Fruit fly (Drosophila melanogaster) whole organism, pupa: Measurements from ENCODE around the gene CG46312.
A peak's percentile ranks its signal among the peaks of the same experiment; 100 is the strongest.

Source experiments
- CG12605 ChIP-seq: fragments of 200-800 bp; sonication (Bioruptor generic); IDR thresholded peaks from 2 replicates; pipeline ENCODE4 v1.3.6; 2022; ENCODE audit warnings: missing biosample characterization, missing genetic modification characterization
- CG13204 ChIP-seq: fragments of 200-800 bp; sonication (Bioruptor generic); optimal IDR thresholded peaks from 2 replicates; lab custom pipeline; 2018; ENCODE audit warnings: missing biosample characterization, mild to moderate bottlenecking, missing genetic modification characterization, moderate library complexity
- CG14655 ChIP-seq: fragments of 200-800 bp; sonication (Bioruptor generic); optimal IDR thresholded peaks from 3 replicates; lab custom pipeline; 2017; ENCODE audit warnings: mild to moderate bottlenecking, missing biosample characterization, missing genetic modification reagents, missing genetic modification characterization
- CG15710 ChIP-seq: fragments of 200-800 bp; sonication (Bioruptor generic); optimal IDR thresholded peaks from 2 replicates; lab custom pipeline; 2018; ENCODE audit warnings: missing biosample characterization, mild to moderate bottlenecking, missing genetic modification characterization, moderate library complexity
- CG17806 ChIP-seq: fragments of 200-800 bp; sonication (Bioruptor generic); optimal IDR thresholded peaks from 2 replicates; lab custom pipeline; 2018; ENCODE audit warnings: missing biosample characterization, mild to moderate bottlenecking, missing genetic modification characterization, moderate library complexity
- CG32121 ChIP-seq: fragments of 200-800 bp; sonication (Bioruptor generic); IDR thresholded peaks from 2 replicates; pipeline ENCODE4 v1.3.6; 2022; ENCODE audit warnings: missing biosample characterization, missing genetic modification characterization
- CG34367 ChIP-seq: fragments of 200-800 bp; sonication (Bioruptor generic); optimal IDR thresholded peaks from 2 replicates; lab custom pipeline; 2018; ENCODE audit warnings: missing biosample characterization, mild to moderate bottlenecking, missing genetic modification characterization
- CG4496 ChIP-seq: fragments of 200-800 bp; sonication (Bioruptor generic); IDR thresholded peaks from 3 replicates; pipeline ENCODE4 v1.3.6; 2022; ENCODE audit warnings: missing biosample characterization, missing genetic modification characterization
- CG8159 ChIP-seq: fragments of 200-800 bp; sonication (Bioruptor generic); optimal IDR thresholded peaks from 3 replicates; lab custom pipeline; 2018; ENCODE audit warnings: missing biosample characterization, mild to moderate bottlenecking, missing genetic modification characterization, moderate library complexity
- CG8301 ChIP-seq: fragments of 200-800 bp; sonication (Bioruptor generic); optimal IDR thresholded peaks from 2 replicates; lab custom pipeline; 2018; ENCODE audit warnings: missing biosample characterization, mild to moderate bottlenecking, missing genetic modification characterization
- CG9948 ChIP-seq: fragments of 200-800 bp; sonication (Bioruptor generic); optimal IDR thresholded peaks from 2 replicates; lab custom pipeline; 2018; ENCODE audit warnings: missing biosample characterization, mild to moderate bottlenecking, missing genetic modification characterization, moderate library complexity
- D1 ChIP-seq: fragments of 200-800 bp; sonication (Bioruptor generic); optimal IDR thresholded peaks from 2 replicates; lab custom pipeline; 2018; ENCODE audit warnings: missing biosample characterization, mild to moderate bottlenecking, missing genetic modification characterization, moderate library complexity
- EcR ChIP-seq: fragments of 200-800 bp; sonication (Bioruptor generic); optimal IDR thresholded peaks from 3 replicates; lab custom pipeline; 2019; ENCODE audit warnings: missing biosample characterization, missing genetic modification characterization, mild to moderate bottlenecking, moderate library complexity, missing genetic modification reagents
- Ets98B ChIP-seq: fragments of 200-800 bp; sonication (Bioruptor generic); IDR thresholded peaks from 2 replicates; pipeline ENCODE4 v1.3.6; 2022; ENCODE audit warnings: missing biosample characterization, missing genetic modification characterization
- Pif1A ChIP-seq: fragments of 200-800 bp; sonication (Bioruptor generic); optimal IDR thresholded peaks from 3 replicates; lab custom pipeline; 2016; ENCODE audit warnings: missing biosample characterization, missing genetic modification characterization
- Pif1B ChIP-seq: fragments of 200-800 bp; sonication (Bioruptor generic); optimal IDR thresholded peaks from 3 replicates; lab custom pipeline; 2016; ENCODE audit warnings: missing biosample characterization, missing genetic modification characterization
- Snoo ChIP-seq: fragments of 200-800 bp; sonication (Bioruptor generic); optimal IDR thresholded peaks from 3 replicates; lab custom pipeline; 2017; ENCODE audit warnings: missing biosample characterization, mild to moderate bottlenecking, missing genetic modification characterization, inconsistent platforms
- fd96Ca ChIP-seq: fragments of 200-800 bp; sonication (Bioruptor generic); IDR thresholded peaks from 3 replicates; pipeline ENCODE4 v1.3.6; 2022; ENCODE audit warnings: missing biosample characterization, missing genetic modification characterization
- gl ChIP-seq: fragments of 200-800 bp; sonication (Bioruptor generic); optimal IDR thresholded peaks from 2 replicates; lab custom pipeline; 2018; ENCODE audit warnings: missing biosample characterization, mild to moderate bottlenecking, missing genetic modification characterization
- rn ChIP-seq: fragments of 200-800 bp; sonication (Bioruptor generic); IDR thresholded peaks from 2 replicates; pipeline ENCODE4 v1.3.6; 2022; ENCODE audit warnings: missing biosample characterization, missing genetic modification characterization

The CG46312 gene

dm6 chrX:15969577-15969976 lies 22.2 kb downstream of the CG46312 start:
- TF ChIP-seq rn (GFP tag; lab: Robert Waterston, UW) (no peak), Pif1B (no peak), Snoo (tag; lab: Kevin White, UChicago) (no peak), Pif1A (GFP tag; lab: Kevin White, UChicago) (no peak), gl (tag; lab: Kevin White, UChicago) (no peak), Ets98B (no peak), CG13204 (GFP tag; lab: Kevin White, UChicago) (no peak), CG15710 (tag; lab: Kevin White, UChicago) (no peak), CG17806 (tag; lab: Kevin White, UChicago) (no peak)
- TF ChIP-seq, all 21 proteins: peak for 0

dm6 chrX:15950056-15950455 lies 41.7 kb downstream of the CG46312 start:
- TF ChIP-seq Pif1A (GFP tag; lab: Kevin White, UChicago) (no peak), rn (GFP tag; lab: Robert Waterston, UW) (no peak), CG14655 (GFP tag; lab: Kevin White, UChicago) (no peak), CG15710 (tag; lab: Kevin White, UChicago) (no peak), Pif1B (no peak), CG8301 (tag; lab: Kevin White, UChicago) (no peak), CG9948 (tag; lab: Kevin White, UChicago) (no peak), EcR (no peak), fd96Ca (GFP tag; lab: Robert Waterston, UW) (no peak), CG13204 (GFP tag; lab: Kevin White, UChicago) (no peak), Ets98B (no peak), Snoo (tag; lab: Kevin White, UChicago) (no peak), CG32121 (GFP tag; lab: Robert Waterston, UW) (no peak), CG34367 (tag; lab: Kevin White, UChicago) (no peak), CG8159 (tag; lab: Kevin White, UChicago) (no peak), D1 (tag; lab: Kevin White, UChicago) (no peak), CG4496 (no peak)

- TF ChIP-seq Pif1B (no peak), D1 (tag; lab: Kevin White, UChicago) (peak; percentile 24)
Observed at dm6 chrX:15944735-15945323, 46.9 kb downstream of the CG46312 start, which contains the start of gene Rrp47. Rrp47 (plus strand) TSS chrX:15944897.

dm6 chrX:15941527-15941926 lies 50.2 kb downstream of the CG46312 start:
- no peak for TF ChIP-seq CG13204 (GFP tag; lab: Kevin White, UChicago)
- TF ChIP-seq gl (tag; lab: Kevin White, UChicago): no peak
- no peak for TF ChIP-seq fd96Ca (GFP tag; lab: Robert Waterston, UW)
- TF ChIP-seq Pif1B: no peak
- TF ChIP-seq CG32121 (GFP tag; lab: Robert Waterston, UW): no peak
- no peak for TF ChIP-seq EcR

dm6 chrX:15940956-15941246 lies 50.9 kb downstream of the CG46312 start, which contains the start of gene CG8924:
CG8924 (plus strand) TSS chrX:15941077.
- TF ChIP-seq gl (tag; lab: Kevin White, UChicago) (no peak), CG12605 (GFP tag; lab: Robert Waterston, UW) (no peak), Snoo (tag; lab: Kevin White, UChicago) (no peak), Pif1B (no peak), CG32121 (GFP tag; lab: Robert Waterston, UW) (no peak), CG8159 (tag; lab: Kevin White, UChicago) (no peak), CG17806 (tag; lab: Kevin White, UChicago) (no peak), CG14655 (GFP tag; lab: Kevin White, UChicago) (no peak), CG9948 (tag; lab: Kevin White, UChicago) (no peak)

dm6 chrX:15940105-15940955 lies 51.4 kb downstream of the CG46312 start, which contains the start of gene Stim:
Stim (minus strand) TSS chrX:15940451.
- TF ChIP-seq CG17806 (tag; lab: Kevin White, UChicago) (no peak), Snoo (tag; lab: Kevin White, UChicago) (no peak), CG4496 (no peak), gl (tag; lab: Kevin White, UChicago) (no peak), Ets98B (no peak), Pif1A (GFP tag; lab: Kevin White, UChicago) (no peak), fd96Ca (GFP tag; lab: Robert Waterston, UW) (no peak), CG12605 (GFP tag; lab: Robert Waterston, UW) (no peak)
- TF ChIP-seq, all 21 proteins: peak for 0
